Worm (Caenorhabditis elegans) whole organism, midembryonic: ENCODE results near the gene sumv-1.

ENCODE experiments used
- T22C8.4 ChIP-seq: fragments of 200-800 bp; sonication (Bioruptor generic); IDR thresholded peaks from 2 replicates; pipeline ENCODE4 v1.3.6; 2022; ENCODE audit warnings: missing genetic modification characterization, missing compliant biosample characterization
- cog-1 ChIP-seq: sonication (generic microtip); optimal IDR thresholded peaks from 2 replicates; lab custom pipeline; 2016; ENCODE audit warnings: missing genetic modification characterization, missing compliant biosample characterization
- flt-1 ChIP-seq: fragments of 200-800 bp; sonication (Bioruptor generic); IDR thresholded peaks from 2 replicates; pipeline ENCODE4 v1.3.6; 2022; ENCODE audit warnings: missing genetic modification characterization, missing compliant biosample characterization
- klf-2 ChIP-seq: fragments of 200-800 bp; sonication (Bioruptor generic); conservative IDR thresholded peaks from 2 replicates; pipeline ENCODE4 v1.3.6; 2022; ENCODE audit warnings: missing genetic modification reagents, missing genetic modification characterization, missing compliant biosample characterization
- med-1 ChIP-seq: sonication (generic microtip); optimal IDR thresholded peaks from 2 replicates; lab custom pipeline; 2017; ENCODE audit warnings: missing genetic modification characterization, mild to moderate bottlenecking, missing compliant biosample characterization, antibody characterized with exemption, missing genetic modification reagents; ENCODE audit not compliant: insufficient read depth
- ref-1 ChIP-seq: fragments of 200-800 bp; sonication (Bioruptor generic); conservative IDR thresholded peaks from 2 replicates; pipeline ENCODE4 v1.3.6; 2022; ENCODE audit warnings: missing genetic modification reagents, missing genetic modification characterization, missing compliant biosample characterization
- tab-1 ChIP-seq: fragments of 200-800 bp; sonication (Bioruptor generic); IDR thresholded peaks from 2 replicates; pipeline ENCODE4 v1.3.6; 2022; ENCODE audit warnings: missing genetic modification characterization, missing compliant biosample characterization
- ztf-23 ChIP-seq: fragments of 200-800 bp; sonication (Bioruptor generic); IDR thresholded peaks from 2 replicates; pipeline ENCODE4 v1.3.6; 2022; ENCODE audit warnings: missing genetic modification reagents, missing genetic modification characterization, missing compliant biosample characterization
- ztf-29 ChIP-seq: fragments of 200-800 bp; sonication (Bioruptor generic); IDR thresholded peaks from 2 replicates; pipeline ENCODE4 v1.3.6; 2022; ENCODE audit warnings: missing genetic modification reagents, missing genetic modification characterization, missing compliant biosample characterization

The sumv-1 gene

DNA sequence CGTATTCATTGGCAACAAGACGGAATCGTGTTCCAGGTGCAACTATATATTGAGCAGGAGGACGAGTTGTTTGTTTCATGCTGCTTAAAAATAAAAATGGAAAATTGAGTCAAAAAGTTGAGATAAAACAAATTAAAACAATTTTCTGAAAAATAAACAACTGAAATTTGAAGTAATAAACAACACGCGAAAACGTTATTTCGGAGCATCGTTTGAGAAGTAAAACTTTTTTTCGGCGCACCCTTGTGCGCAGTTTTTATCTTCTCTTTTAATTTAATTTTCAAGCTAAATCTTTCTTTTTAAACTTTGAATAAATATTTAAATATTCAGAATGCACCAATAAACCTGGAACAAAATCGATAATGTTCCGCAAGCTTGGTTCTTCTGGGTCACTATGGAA lies at the start of gene sumv-1, which contains the start of gene gop-1:
sumv-1 (minus strand) TSS at position 80 of the 400 bp plus-strand sequence.
gop-1 (plus strand) TSS at position 331 of the 400 bp plus-strand sequence.
- no peak for TF ChIP-seq T22C8.4 (GFP tag; lab: Robert Waterston, UW)
- TF ChIP-seq cog-1 (tag; lab: Kevin White, UChicago), result no peak
- TF ChIP-seq tab-1, result no peak
- no peak for TF ChIP-seq ztf-23 (GFP tag; lab: Robert Waterston, UW)
- no peak for TF ChIP-seq flt-1
- TF ChIP-seq ztf-29 (GFP tag; lab: Robert Waterston, UW), result no peak
- no peak for TF ChIP-seq med-1 (GFP tag; lab: Kevin White, UChicago)
- TF ChIP-seq ref-1, result no peak
- TF ChIP-seq klf-2 (GFP tag; lab: Robert Waterston, UW), result no peak

- TF ChIP-seq T22C8.4 (GFP tag; lab: Robert Waterston, UW) (no peak), tab-1 (no peak), ztf-29 (GFP tag; lab: Robert Waterston, UW) (no peak), klf-2 (GFP tag; lab: Robert Waterston, UW) (no peak), ztf-23 (GFP tag; lab: Robert Waterston, UW) (no peak), flt-1 (no peak), cog-1 (tag; lab: Kevin White, UChicago) (no peak), med-1 (GFP tag; lab: Kevin White, UChicago) (no peak), ref-1 (no peak)
These were observed 47.8 kb upstream of the sumv-1 start, which contains the start of the genes T15B12.2 and F52C9.5 for ce11 chrIII:5301786-5302268. T15B12.2 (minus strand) TSS chrIII:5301886. F52C9.5 (plus strand) TSS chrIII:5302218.

DNA sequence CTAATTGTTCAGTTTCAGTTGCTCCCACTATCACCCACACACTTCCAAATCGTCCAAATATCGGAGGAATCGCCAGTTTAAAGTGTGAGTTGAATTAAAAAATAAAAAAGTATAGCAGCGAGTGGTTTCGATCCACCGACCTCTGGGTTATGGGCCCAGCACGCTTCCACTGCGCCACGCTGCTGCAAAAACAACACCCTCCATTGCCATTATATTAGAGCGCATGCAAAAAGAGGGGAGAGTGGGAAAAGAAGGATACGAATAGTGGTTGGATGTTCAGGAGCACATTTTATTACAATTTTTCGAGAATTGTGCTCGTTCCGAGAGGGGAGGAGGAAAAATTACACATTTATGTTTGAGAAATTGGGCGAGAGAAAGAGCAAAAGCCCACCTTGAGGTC lies 40.9 kb upstream of the sumv-1 start:
- TF ChIP-seq ztf-23 (GFP tag; lab: Robert Waterston, UW), result peak; percentile 95
- peak; percentile 95 for TF ChIP-seq tab-1
- TF ChIP-seq cog-1 (tag; lab: Kevin White, UChicago), result peak; percentile 78
- TF ChIP-seq ref-1, result peak; percentile 88
- TF ChIP-seq klf-2 (GFP tag; lab: Robert Waterston, UW), result peak; percentile 92
- peak; percentile 94 for TF ChIP-seq T22C8.4 (GFP tag; lab: Robert Waterston, UW)
- TF ChIP-seq ztf-29 (GFP tag; lab: Robert Waterston, UW), result peak; percentile 95
- peak; percentile 96 for TF ChIP-seq flt-1
- peak; percentile 71 for TF ChIP-seq med-1 (GFP tag; lab: Kevin White, UChicago)

- TF ChIP-seq ref-1, result no peak
- TF ChIP-seq T22C8.4 (GFP tag; lab: Robert Waterston, UW), result no peak
These were observed 40.3 kb upstream of the sumv-1 start for ce11 chrIII:5294281-5294680.

DNA sequence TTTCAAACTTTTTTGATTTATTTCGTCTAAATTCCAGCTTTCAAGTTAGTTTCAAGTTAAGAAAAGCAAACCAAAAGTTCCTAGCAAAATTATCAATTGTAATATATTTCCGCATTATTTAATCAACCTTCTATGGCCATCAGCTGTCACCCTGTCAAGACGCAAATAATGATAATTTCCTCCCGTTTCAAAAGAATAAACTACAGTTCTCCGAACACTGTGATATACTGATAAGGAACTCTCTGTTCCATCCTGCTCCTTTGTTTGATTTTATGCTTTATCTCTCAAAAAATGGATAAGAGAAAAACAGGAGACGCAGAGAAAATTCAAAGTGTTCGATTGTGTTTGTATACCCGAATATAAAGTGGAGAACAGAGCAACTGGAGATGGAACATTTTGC lies 37.3 kb upstream of the sumv-1 start:
- TF ChIP-seq ztf-23 (GFP tag; lab: Robert Waterston, UW) (no peak), flt-1 (no peak), ref-1 (no peak), ztf-29 (GFP tag; lab: Robert Waterston, UW) (no peak), tab-1 (no peak), med-1 (GFP tag; lab: Kevin White, UChicago) (no peak), cog-1 (tag; lab: Kevin White, UChicago) (no peak), T22C8.4 (GFP tag; lab: Robert Waterston, UW) (no peak)

DNA sequence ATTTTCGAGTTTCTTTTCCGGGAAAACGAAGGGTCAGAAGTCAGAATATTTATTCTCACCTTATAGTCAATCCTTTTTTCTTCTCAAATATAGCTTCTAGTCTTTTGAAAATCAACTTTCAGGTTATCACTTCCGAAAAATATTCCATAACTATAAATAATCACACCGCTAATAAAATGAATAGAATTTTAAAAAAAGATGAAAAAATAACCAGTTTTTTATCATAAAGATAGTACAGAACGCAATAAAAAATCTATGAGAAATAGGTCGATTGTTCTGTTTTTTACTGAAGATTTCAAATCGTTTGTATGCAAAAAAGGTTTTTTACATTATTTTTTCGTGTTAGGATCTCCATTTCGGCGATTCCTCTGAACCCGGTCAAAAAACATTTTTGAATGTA lies 36.2 kb upstream of the sumv-1 start:
- TF ChIP-seq klf-2 (GFP tag; lab: Robert Waterston, UW), result no peak
- no peak for TF ChIP-seq ref-1
- no peak for TF ChIP-seq tab-1
- no peak for TF ChIP-seq ztf-29 (GFP tag; lab: Robert Waterston, UW)
- TF ChIP-seq cog-1 (tag; lab: Kevin White, UChicago), result no peak
- TF ChIP-seq med-1 (GFP tag; lab: Kevin White, UChicago), result no peak
- no peak for TF ChIP-seq ztf-23 (GFP tag; lab: Robert Waterston, UW)
- TF ChIP-seq flt-1, result no peak
- no peak for TF ChIP-seq T22C8.4 (GFP tag; lab: Robert Waterston, UW)

ce11 chrIII:5287877-5288276 lies 33.9 kb upstream of the sumv-1 start, which contains the start of gene T15B12.1:
T15B12.1 (plus strand) TSS chrIII:5288177.
- TF ChIP-seq ref-1 (no peak), cog-1 (tag; lab: Kevin White, UChicago) (no peak), tab-1 (no peak), ztf-29 (GFP tag; lab: Robert Waterston, UW) (no peak), T22C8.4 (GFP tag; lab: Robert Waterston, UW) (no peak), flt-1 (no peak), klf-2 (GFP tag; lab: Robert Waterston, UW) (no peak), med-1 (GFP tag; lab: Kevin White, UChicago) (no peak), ztf-23 (GFP tag; lab: Robert Waterston, UW) (no peak)

ce11 chrIII:5286205-5286604 lies 32.2 kb upstream of the sumv-1 start, which contains the start of gene ZC395.11:
ZC395.11 (minus strand) TSS chrIII:5286305.
- TF ChIP-seq med-1 (GFP tag; lab: Kevin White, UChicago), result no peak
- no peak for TF ChIP-seq tab-1
- TF ChIP-seq cog-1 (tag; lab: Kevin White, UChicago), result no peak
- no peak for TF ChIP-seq T22C8.4 (GFP tag; lab: Robert Waterston, UW)
- no peak for TF ChIP-seq klf-2 (GFP tag; lab: Robert Waterston, UW)
- no peak for TF ChIP-seq ztf-29 (GFP tag; lab: Robert Waterston, UW)
- TF ChIP-seq ztf-23 (GFP tag; lab: Robert Waterston, UW), result no peak
- no peak for TF ChIP-seq ref-1
- TF ChIP-seq flt-1, result no peak

- TF ChIP-seq tab-1 (0 out of 2 replicates have a peak, but pooled peaks have one; percentile 54), T22C8.4 (GFP tag; lab: Robert Waterston, UW) (no peak)
These were observed 31.5 kb upstream of the sumv-1 start for ce11 chrIII:5285484-5285883.

DNA sequence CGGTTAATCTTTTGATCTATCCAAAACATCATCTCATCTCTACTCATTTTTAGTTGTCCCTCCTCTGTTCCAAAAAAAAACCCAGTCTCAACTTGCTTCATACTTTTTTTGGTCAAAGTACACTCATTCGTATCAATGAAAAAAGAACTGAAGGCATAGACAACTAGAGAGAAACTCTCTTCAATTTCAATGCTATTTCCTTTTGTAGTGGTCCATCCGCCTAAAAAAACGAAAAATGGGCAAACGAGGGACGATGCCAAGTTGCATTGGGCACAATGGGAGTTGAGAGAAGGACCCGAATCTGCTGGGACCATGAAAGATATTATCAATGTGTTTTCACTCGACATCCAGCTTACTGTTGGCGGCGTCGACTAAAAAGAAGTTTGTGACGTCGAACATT lies 26.2 kb upstream of the sumv-1 start:
- TF ChIP-seq ztf-23 (GFP tag; lab: Robert Waterston, UW) (no peak), tab-1 (no peak), T22C8.4 (GFP tag; lab: Robert Waterston, UW) (no peak), cog-1 (tag; lab: Kevin White, UChicago) (no peak), klf-2 (GFP tag; lab: Robert Waterston, UW) (no peak), med-1 (GFP tag; lab: Kevin White, UChicago) (no peak), ref-1 (no peak), flt-1 (no peak), ztf-29 (GFP tag; lab: Robert Waterston, UW) (no peak)
